Fruit fly (Drosophila melanogaster) whole organism, embryonic: ENCODE measurements around the gene TFAM.

Source experiments
- Abd-B ChIP-seq: fragments of 200-800 bp; sonication (Bioruptor generic); optimal IDR thresholded peaks from 2 replicates; lab custom pipeline; 2018; ENCODE audit warnings: missing biosample characterization, mild to moderate bottlenecking, missing genetic modification characterization, moderate library complexity
- CG10321 ChIP-seq: fragments of 200-800 bp; sonication (Bioruptor generic); IDR thresholded peaks from 2 replicates; pipeline ENCODE4 v1.3.6; 2022; ENCODE audit warnings: missing biosample characterization, missing genetic modification characterization
- CG13123 ChIP-seq: fragments of 200-800 bp; sonication (Bioruptor generic); optimal IDR thresholded peaks from 2 replicates; lab custom pipeline; 2016; ENCODE audit warnings: missing biosample characterization, missing genetic modification characterization
- CG14710 ChIP-seq: fragments of 200-800 bp; sonication (Bioruptor generic); optimal IDR thresholded peaks from 3 replicates; lab custom pipeline; 2019; ENCODE audit warnings: missing biosample characterization, mild to moderate bottlenecking, missing genetic modification characterization, moderate library complexity
- CG15073 ChIP-seq: fragments of 200-800 bp; sonication (Bioruptor generic); optimal IDR thresholded peaks from 2 replicates; lab custom pipeline; 2016; ENCODE audit warnings: missing biosample characterization, missing genetic modification characterization
- CG17361 ChIP-seq: fragments of 200-800 bp; sonication (Bioruptor generic); IDR thresholded peaks from 3 replicates; pipeline ENCODE4 v1.3.6; 2022; ENCODE audit warnings: missing biosample characterization, missing genetic modification characterization
- CG18764 ChIP-seq: fragments of 200-800 bp; sonication (Bioruptor generic); optimal IDR thresholded peaks from 3 replicates; lab custom pipeline; 2016; ENCODE audit warnings: missing biosample characterization, missing genetic modification characterization
- CG2129 ChIP-seq: fragments of 200-800 bp; sonication (Bioruptor generic); IDR thresholded peaks from 2 replicates; pipeline ENCODE4 v1.3.6; 2022; ENCODE audit warnings: missing biosample characterization, missing genetic modification characterization; ENCODE audit not compliant: partially characterized antibody
- CG2875 ChIP-seq: fragments of 200-800 bp; sonication (Bioruptor generic); optimal IDR thresholded peaks from 2 replicates; lab custom pipeline; 2017; ENCODE audit warnings: missing biosample characterization, mild to moderate bottlenecking, missing genetic modification characterization, missing genetic modification reagents
- CG34224 ChIP-seq: fragments of 200-800 bp; sonication (Bioruptor generic); IDR thresholded peaks from 3 replicates; pipeline ENCODE4 v1.3.6; 2022; ENCODE audit warnings: missing biosample characterization, missing genetic modification characterization; ENCODE audit not compliant: partially characterized antibody
- CG3847 ChIP-seq: fragments of 200-800 bp; sonication (Bioruptor generic); IDR thresholded peaks from 2 replicates; pipeline ENCODE4 v1.3.6; 2022; ENCODE audit warnings: missing biosample characterization, missing genetic modification characterization
- CG6175 ChIP-seq: fragments of 200-800 bp; sonication (Bioruptor generic); IDR thresholded peaks from 3 replicates; pipeline ENCODE4 v1.3.6; 2022; ENCODE audit warnings: missing biosample characterization, missing genetic modification characterization
- CG7987 ChIP-seq: fragments of 200-800 bp; sonication (Bioruptor generic); optimal IDR thresholded peaks from 2 replicates; lab custom pipeline; 2018; ENCODE audit warnings: missing biosample characterization, mild to moderate bottlenecking, missing genetic modification characterization, moderate library complexity
- CG8281 ChIP-seq: fragments of 200-800 bp; sonication (Bioruptor generic); optimal IDR thresholded peaks from 2 replicates; lab custom pipeline; 2018; ENCODE audit warnings: missing biosample characterization, mild to moderate bottlenecking, missing genetic modification characterization, moderate library complexity
- CG9609 ChIP-seq: fragments of 200-800 bp; sonication (Bioruptor generic); optimal IDR thresholded peaks from 3 replicates; lab custom pipeline; 2016; ENCODE audit warnings: missing biosample characterization, missing genetic modification characterization
- CoRest ChIP-seq: fragments of 200-800 bp; sonication (Bioruptor generic); optimal IDR thresholded peaks from 3 replicates; lab custom pipeline; 2018; ENCODE audit warnings: missing biosample characterization, mild to moderate bottlenecking, missing genetic modification characterization, moderate library complexity
- Doc3 ChIP-seq: fragments of 200-800 bp; sonication (Bioruptor generic); IDR thresholded peaks from 3 replicates; pipeline ENCODE4 v1.3.6; 2022; ENCODE audit warnings: missing biosample characterization, missing genetic modification characterization; ENCODE audit not compliant: partially characterized antibody
- Gsc ChIP-seq: fragments of 200-800 bp; sonication (Bioruptor generic); IDR thresholded peaks from 2 replicates; pipeline ENCODE4 v1.3.6; 2022; ENCODE audit warnings: missing biosample characterization, missing genetic modification characterization
- HLHmδ ChIP-seq: fragments of 200-800 bp; sonication (Bioruptor generic); optimal IDR thresholded peaks from 2 replicates; lab custom pipeline; 2018; ENCODE audit warnings: missing biosample characterization, mild to moderate bottlenecking, missing genetic modification characterization, moderate library complexity
- Hmx ChIP-seq: fragments of 200-800 bp; sonication (Bioruptor generic); optimal IDR thresholded peaks from 2 replicates; lab custom pipeline; 2016; ENCODE audit warnings: missing biosample characterization, missing genetic modification characterization
- Hr39 ChIP-seq: fragments of >200 bp; optimal IDR thresholded peaks from 2 replicates; lab custom pipeline; 2017
- Hsf ChIP-seq: fragments of 200-800 bp; sonication (Bioruptor generic); optimal IDR thresholded peaks from 3 replicates; lab custom pipeline; 2016; ENCODE audit warnings: missing biosample characterization, missing genetic modification characterization
- Nf-YA ChIP-seq: fragments of 200-800 bp; sonication (Bioruptor generic); IDR thresholded peaks from 2 replicates; pipeline ENCODE4 v1.3.6; 2022; ENCODE audit warnings: missing biosample characterization, missing genetic modification characterization
- Nf-YB ChIP-seq: fragments of 200-800 bp; sonication (Bioruptor generic); optimal IDR thresholded peaks from 3 replicates; lab custom pipeline; 2019; ENCODE audit warnings: missing biosample characterization, mild to moderate bottlenecking, missing genetic modification characterization, moderate library complexity
- Poxn ChIP-seq: fragments of 200-800 bp; sonication (Bioruptor generic); IDR thresholded peaks from 2 replicates; pipeline ENCODE4 v1.3.6; 2022; ENCODE audit warnings: missing biosample characterization, missing genetic modification characterization
- Ravus ChIP-seq: fragments of 200-800 bp; sonication (Bioruptor generic); IDR thresholded peaks from 2 replicates; pipeline ENCODE4 v1.3.6; 2022; ENCODE audit warnings: missing biosample characterization, missing genetic modification characterization
- Scr ChIP-seq: fragments of 200-800 bp; sonication (Bioruptor generic); IDR thresholded peaks from 2 replicates; pipeline ENCODE4 v1.3.6; 2022; ENCODE audit warnings: missing biosample characterization, missing genetic modification characterization; ENCODE audit not compliant: partially characterized antibody
- Sin3A ChIP-seq: fragments of >200 bp; optimal IDR thresholded peaks from 2 replicates; lab custom pipeline; 2018
- Spps ChIP-seq: fragments of 200-800 bp; sonication (Bioruptor generic); optimal IDR thresholded peaks from 2 replicates; lab custom pipeline; 2018; ENCODE audit warnings: missing biosample characterization, mild to moderate bottlenecking, missing genetic modification characterization
- Trl ChIP-seq, 3 experiments: fragments of >200 bp in 2 of 3; fragments of 200-800 bp in 1 of 3; sonication (Bioruptor generic) in 1 of 3; optimal IDR thresholded peaks; 2 replicates in 1 of 3; 3 replicates in 2 of 3; lab custom pipeline; 2016 to 2017; ENCODE audit warnings: missing biosample characterization in 1 of 3, missing genetic modification characterization in 1 of 3
- chif ChIP-seq, 2 experiments: fragments of 200-800 bp; sonication (Bioruptor generic); optimal IDR thresholded peaks; 3 replicates each; lab custom pipeline; 2016; ENCODE audit warnings: missing biosample characterization in 2 of 2, missing genetic modification characterization in 2 of 2
- danr ChIP-seq: fragments of 200-800 bp; sonication (Bioruptor generic); IDR thresholded peaks from 2 replicates; pipeline ENCODE4 v1.3.6; 2022; ENCODE audit warnings: missing biosample characterization, missing genetic modification characterization
- eyg ChIP-seq: fragments of 200-800 bp; sonication (Bioruptor generic); optimal IDR thresholded peaks from 3 replicates; lab custom pipeline; 2016; ENCODE audit warnings: missing biosample characterization, missing genetic modification characterization
- ftz-f1 ChIP-seq: fragments of 200-800 bp; sonication (Bioruptor generic); optimal IDR thresholded peaks from 2 replicates; lab custom pipeline; 2016; ENCODE audit warnings: missing biosample characterization, missing genetic modification characterization
- gce ChIP-seq: fragments of 200-800 bp; sonication (Bioruptor generic); IDR thresholded peaks from 3 replicates; pipeline ENCODE4 v1.3.6; 2022; ENCODE audit warnings: missing biosample characterization, missing genetic modification characterization
- gsb ChIP-seq: fragments of 200-800 bp; sonication (Bioruptor generic); IDR thresholded peaks from 2 replicates; pipeline ENCODE4 v1.3.6; 2022; ENCODE audit warnings: missing biosample characterization, missing genetic modification characterization
- jing ChIP-seq: fragments of 200-800 bp; sonication (Bioruptor generic); optimal IDR thresholded peaks from 2 replicates; lab custom pipeline; 2018; ENCODE audit warnings: missing biosample characterization, mild to moderate bottlenecking, missing genetic modification characterization
- jumu ChIP-seq: fragments of 200-800 bp; sonication (Bioruptor generic); optimal IDR thresholded peaks from 3 replicates; lab custom pipeline; 2016; ENCODE audit warnings: missing biosample characterization, missing genetic modification characterization
- pan ChIP-seq, 4 experiments: fragments of >200 bp in 3 of 4; fragments of 200-800 bp in 1 of 4; sonication (Bioruptor generic) in 1 of 4; optimal IDR thresholded peaks in 3 of 4; IDR thresholded peaks in 1 of 4; 2 replicates each; pipeline versions ENCODE4 v1.3.6 to Lab custom; 2017 to 2022; ENCODE audit warnings: missing biosample characterization in 2 of 4, missing genetic modification characterization in 2 of 4, mixed read lengths in 1 of 4
- pfk ChIP-seq: fragments of 200-800 bp; sonication (Bioruptor generic); optimal IDR thresholded peaks from 2 replicates; lab custom pipeline; 2018; ENCODE audit warnings: missing biosample characterization, mild to moderate bottlenecking, missing genetic modification characterization, moderate library complexity
- sc ChIP-seq, 3 experiments: fragments of >200 bp in 2 of 3; fragments of 200-800 bp in 1 of 3; sonication (Bioruptor generic) in 1 of 3; optimal IDR thresholded peaks; 2 replicates in 2 of 3; 3 replicates in 1 of 3; lab custom pipeline; 2017; ENCODE audit warnings: mild to moderate bottlenecking in 1 of 3, missing biosample characterization in 1 of 3, missing genetic modification characterization in 1 of 3, missing genetic modification reagents in 1 of 3
- sens ChIP-seq: fragments of 200-800 bp; sonication (Bioruptor generic); peaks from one replicate; lab custom pipeline; 2016; ENCODE audit warnings: missing biosample characterization, missing genetic modification characterization
- seq ChIP-seq: fragments of 200-800 bp; sonication (Bioruptor generic); IDR thresholded peaks from 2 replicates; pipeline ENCODE4 v1.3.6; 2022; ENCODE audit warnings: missing biosample characterization, missing genetic modification characterization
- stwl ChIP-seq: fragments of 200-800 bp; sonication (Bioruptor generic); optimal IDR thresholded peaks from 3 replicates; lab custom pipeline; 2018; ENCODE audit warnings: missing biosample characterization, mild to moderate bottlenecking, missing genetic modification characterization, moderate library complexity
- sug ChIP-seq: fragments of 200-800 bp; optimal IDR thresholded peaks from 2 replicates; lab custom pipeline; 2019; ENCODE audit warnings: missing biosample characterization, mild to moderate bottlenecking, missing genetic modification characterization, moderate library complexity
- wek ChIP-seq: fragments of 200-800 bp; sonication (Bioruptor generic); optimal IDR thresholded peaks from 3 replicates; lab custom pipeline; 2018; ENCODE audit warnings: missing biosample characterization, mild to moderate bottlenecking, missing genetic modification characterization, moderate library complexity
- zfh2 ChIP-seq: fragments of 200-800 bp; sonication (Bioruptor generic); optimal IDR thresholded peaks from 2 replicates; lab custom pipeline; 2016; ENCODE audit warnings: missing biosample characterization, missing genetic modification characterization

The TFAM gene

DNA sequence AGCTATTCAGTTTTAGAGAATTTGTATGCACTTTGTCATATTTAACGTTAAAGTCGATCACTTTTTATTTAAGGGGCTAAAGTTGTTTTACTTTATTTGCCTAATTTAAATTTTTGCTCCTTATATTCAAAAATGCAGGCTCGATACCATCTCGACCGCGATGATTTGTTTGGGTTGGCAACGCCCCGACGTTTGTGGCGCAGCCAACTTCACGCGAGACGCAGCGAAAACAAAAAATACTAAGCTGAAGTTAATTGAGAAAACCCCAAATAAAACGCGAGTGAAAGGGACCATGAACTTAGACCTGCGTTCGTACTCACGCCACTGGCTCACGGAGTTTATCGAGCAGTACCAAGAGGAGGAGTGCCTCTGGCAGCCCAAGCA lies 18.7 kb downstream of the TFAM start (continued):
- TF ChIP-seq pan (optimal IDR thresholded peaks at IDR 0.05; lab: Kevin White, UChicago) (no peak), pan (GFP tag; optimal IDR thresholded peaks at IDR 0.05 in 1 of 2, IDR thresholded peaks at IDR 0.05 in 1 of 2) (no peak), CG7987 (GFP tag; lab: Kevin White, UChicago) (no peak), Nf-YA (GFP tag; lab: Robert Waterston, UW) (0 out of 2 replicates have a peak, but pooled peaks have one; percentile 16), Sin3A (peak; percentile 7), Trl (optimal IDR thresholded peaks at IDR 0.05; lab: Kevin White, UChicago) (no peak), Trl (GFP tag; optimal IDR thresholded peaks at IDR 0.05; lab: Kevin White, UChicago) (no peak), CG34224 (GFP tag; lab: Robert Waterston, UW) (peak; percentile 26; the same call in 2 of the 3 replicates), Scr (peak; percentile 47), CG2129 (GFP tag; lab: Robert Waterston, UW) (peak; percentile 48), CG2875 (GFP tag; lab: Kevin White, UChicago) (peak; percentile 1), Doc3 (GFP tag; lab: Robert Waterston, UW) (peak; percentile 53), sens (GFP tag; lab: Kevin White, UChicago) (peak; percentile 50), seq (GFP tag; lab: Robert Waterston, UW) (no peak), zfh2 (GFP tag; lab: Kevin White, UChicago) (peak; percentile 7), stwl (tag; lab: Kevin White, UChicago) (peak; percentile 20)

DNA sequence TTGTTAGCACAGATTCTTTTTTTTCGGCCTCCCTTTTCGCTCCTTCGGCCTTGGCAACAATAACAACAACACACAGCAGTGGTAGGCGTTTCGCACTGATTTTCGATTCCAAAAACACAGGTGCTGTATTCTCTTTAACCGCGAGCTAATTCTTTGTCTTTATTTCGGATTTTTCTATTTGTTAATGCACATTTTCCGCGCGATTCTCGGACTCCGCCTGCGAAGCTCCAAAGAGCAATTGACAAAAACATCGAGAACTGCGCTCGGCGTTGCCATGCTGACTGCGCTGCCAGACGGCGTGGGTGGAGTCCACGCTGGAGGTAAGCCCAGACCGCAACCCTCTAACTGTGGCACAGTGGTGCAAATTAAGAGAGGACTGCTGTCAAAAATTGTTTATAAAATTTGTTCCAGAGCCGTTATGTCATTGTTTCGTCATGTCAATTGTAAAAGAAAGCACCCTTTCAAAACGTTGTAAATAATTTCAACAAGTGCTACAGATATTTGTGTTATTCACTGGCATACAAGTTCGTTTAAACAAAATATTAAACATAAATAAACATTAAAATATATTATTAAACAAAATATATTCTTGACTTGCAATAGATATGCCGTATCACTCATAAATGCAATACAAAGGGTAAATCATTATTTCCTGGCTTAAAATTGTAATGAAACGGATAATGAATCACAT lies 19.2 kb downstream of the TFAM start, which contains the start of the genes DPCoAC and CG5180:
Gene DPCoAC (minus strand): TSS at position 253 of the 691 bp plus-strand sequence.
Gene CG5180 (plus strand): TSS at position 516 of the 691 bp plus-strand sequence.
- TF ChIP-seq chif (GFP tag; optimal IDR thresholded peaks at IDR 0.05; lab: Kevin White, UChicago) (peak; percentile 30 to 64), ftz-f1 (GFP tag; lab: Kevin White, UChicago) (peak; percentile 90), Abd-B (GFP tag; lab: Kevin White, UChicago) (peak; percentile 61), Hr39 (lab: Kevin White, UChicago) (no peak), HLHmδ (GFP tag; lab: Kevin White, UChicago) (peak; percentile 8), Gsc (GFP tag; lab: Robert Waterston, UW) (no peak), Ravus (0 out of 2 replicates have a peak, but pooled peaks have one; percentile 19), CG13123 (GFP tag; lab: Kevin White, UChicago) (peak; percentile 51), CG18764 (GFP tag; lab: Kevin White, UChicago) (peak; percentile 52), CG8281 (no peak), wek (GFP tag; lab: Kevin White, UChicago) (no peak), gce (GFP tag; lab: Robert Waterston, UW) (0 out of 3 replicates have a peak, but pooled peaks have one; percentile 47), Spps (tag; lab: Kevin White, UChicago) (no peak), CG3847 (GFP tag; lab: Robert Waterston, UW) (peak; percentile 89), danr (GFP tag; lab: Robert Waterston, UW) (0 out of 2 replicates have a peak, but pooled peaks have one; percentile 33), CoRest (tag; lab: Kevin White, UChicago) (peak; percentile 73), eyg (GFP tag; lab: Kevin White, UChicago) (peak; percentile 10), Trl (optimal IDR thresholded peaks at IDR 0.05; lab: Kevin White, UChicago) (no peak), Trl (GFP tag; optimal IDR thresholded peaks at IDR 0.05; lab: Kevin White, UChicago) (peak; percentile 38), CG10321 (peak; percentile 49; the same call in 1 of the 2 replicates), CG15073 (GFP tag; lab: Kevin White, UChicago) (peak; percentile 7), Nf-YB (GFP tag; lab: Kevin White, UChicago) (peak; percentile 11), CG14710 (tag; lab: Kevin White, UChicago) (peak; percentile 53), gsb (GFP tag; lab: Robert Waterston, UW) (0 out of 2 replicates have a peak, but pooled peaks have one; percentile 40), Hsf (GFP tag; lab: Kevin White, UChicago) (peak; percentile 60), jing (no peak), sug (tag; lab: Kevin White, UChicago) (peak; percentile 68), Poxn (no peak), sc (optimal IDR thresholded peaks at IDR 0.05; lab: Kevin White, UChicago) (no peak), sc (GFP tag; optimal IDR thresholded peaks at IDR 0.05; lab: Kevin White, UChicago) (no peak), CG9609 (GFP tag; lab: Kevin White, UChicago) (peak; percentile 74), jumu (GFP tag; lab: Kevin White, UChicago) (peak; percentile 77), pfk (GFP tag; lab: Kevin White, UChicago) (peak; percentile 11), CG17361 (GFP tag; lab: Robert Waterston, UW) (peak; percentile 78), CG6175 (peak; percentile 72; the same call in 2 of the 3 replicates), Hmx (GFP tag; lab: Kevin White, UChicago) (no peak)
